Worm (Caenorhabditis elegans): ENCODE results near the gene C06E1.11.

DNA sequence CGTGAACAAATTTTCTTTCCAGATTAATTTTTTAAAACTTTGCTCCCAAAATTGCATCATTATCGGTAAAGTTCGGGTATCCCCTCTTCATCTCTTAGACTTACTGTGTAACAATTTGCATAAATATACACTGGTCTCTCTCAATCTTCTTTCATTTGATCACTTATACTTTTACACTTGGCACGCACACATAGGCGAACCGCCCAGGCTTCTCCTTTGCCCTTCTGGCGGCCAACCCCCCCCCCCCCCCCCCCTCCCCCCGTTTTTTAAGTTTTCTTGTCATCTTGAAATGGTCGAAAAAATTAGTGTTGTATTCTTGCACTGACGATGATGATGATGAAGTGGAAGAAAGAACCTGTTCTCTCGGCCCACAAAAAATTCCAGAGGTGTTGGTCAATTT, 46.2 kb downstream of the C06E1.11 start:
- TF ChIP-seq pqm-1 (tag; optimal IDR thresholded peaks at IDR 0.05) (no peak), K02D7.2 (tag; optimal IDR thresholded peaks at IDR 0.05) (no peak), pha-4 (tag; optimal IDR thresholded peaks at IDR 0.05) (no peak), nfya-1 (tag; optimal IDR thresholded peaks at IDR 0.05) (no peak)
